Worm (Caenorhabditis elegans): ENCODE data around the gene K03H9.3.

- TF ChIP-seq ceh-62 (tag; optimal IDR thresholded peaks at IDR 0.05), result no peak
- TF ChIP-seq duxl-1 (tag; optimal IDR thresholded peaks at IDR 0.05; ENCODE audit: poor library complexity), result no peak
- TF ChIP-seq arid-1 (GFP tag; conservative IDR thresholded peaks at IDR 0.05), result no peak
- no peak for TF ChIP-seq saeg-2 (GFP tag; IDR thresholded peaks at IDR 0.05)
- no peak for TF ChIP-seq lin-39 (tag; optimal IDR thresholded peaks at IDR 0.05)
- TF ChIP-seq egl-27 (tag; optimal IDR thresholded peaks at IDR 0.05), result no peak
- no peak for TF ChIP-seq nhr-25 (tag; optimal IDR thresholded peaks at IDR 0.05; ENCODE audit: borderline replicate concordance, insufficient read depth)
- TF ChIP-seq ama-1 (optimal IDR thresholded peaks at IDR 0.05), result no peak
- no peak for TF ChIP-seq mep-1 (tag; optimal IDR thresholded peaks at IDR 0.05)
Observed at ce11 chrII:6454671-6455070, 31.8 kb downstream of the K03H9.3 start, which contains the start of gene aptf-1.
